Fruit fly (Drosophila melanogaster): Measurements from ENCODE around the gene p38a.

Gene p38a

dm6 chr3R:24112320-24113069 lies 39.6 kb downstream of the p38a start, which contains the start of gene CG13605 (continued):
- TF ChIP-seq ato (GFP tag; IDR thresholded peaks at IDR 0.05; ENCODE audit: partially characterized antibody) (no peak), CG10321 (GFP tag; IDR thresholded peaks at IDR 0.05) (0 out of 2 replicates have a peak, but pooled peaks have one; percentile 20), gro (GFP tag; optimal IDR thresholded peaks at IDR 0.05) (peak; percentile 63), Lpt (GFP tag; optimal IDR thresholded peaks at IDR 0.05) (no peak), Opbp (GFP tag; IDR thresholded peaks at IDR 0.05; ENCODE audit: partially characterized antibody) (peak; percentile 64; the same call in 2 of the 3 replicates), CG14860 (GFP tag; IDR thresholded peaks at IDR 0.05; ENCODE audit: partially characterized antibody) (no peak), CG16813 (GFP tag; IDR thresholded peaks at IDR 0.05; ENCODE audit: partially characterized antibody) (peak; percentile 67), prd (optimal IDR thresholded peaks at IDR 0.05) (no peak), prd (GFP tag; IDR thresholded peaks at IDR 0.05) (peak; percentile 67), Nf-YB (GFP tag; optimal IDR thresholded peaks at IDR 0.05) (peak; percentile 33), CG6272 (GFP tag; IDR thresholded peaks at IDR 0.05) (peak; percentile 49; the same call in 1 of the 2 replicates), CG8359 (GFP tag; optimal IDR thresholded peaks at IDR 0.05; ENCODE audit: borderline replicate concordance) (no peak), dm (GFP tag; optimal IDR thresholded peaks at IDR 0.05) (no peak), shn (GFP tag; optimal IDR thresholded peaks at IDR 0.05) (peak; percentile 41), CG6683 (GFP tag; optimal IDR thresholded peaks at IDR 0.05) (peak; percentile 59), Taf1 (GFP tag; IDR thresholded peaks at IDR 0.05) (peak; percentile 61; the same call in 1 of the 2 replicates), C15 (GFP tag; IDR thresholded peaks at IDR 0.05) (peak; percentile 44; the same call in 1 of the 3 replicates), CG15011 (GFP tag; optimal IDR thresholded peaks at IDR 0.05) (peak; percentile 60), CG1792 (GFP tag; optimal IDR thresholded peaks at IDR 0.05) (peak; percentile 43), CG5953 (GFP tag; IDR thresholded peaks at IDR 0.05) (no peak), jing (GFP tag; optimal IDR thresholded peaks at IDR 0.05) (peak; percentile 6), CG9215 (GFP tag; IDR thresholded peaks at IDR 0.05) (peak; percentile 24; the same call in 1 of the 2 replicates), odd (GFP tag; optimal IDR thresholded peaks at IDR 0.05) (peak; percentile 72), al (GFP tag; IDR thresholded peaks at IDR 0.05) (peak; percentile 58), H15 (GFP tag; IDR thresholded peaks at IDR 0.05) (no peak), ro (GFP tag; IDR thresholded peaks at IDR 0.05) (no peak), luna (GFP tag; optimal IDR thresholded peaks at IDR 0.05) (no peak), yki (optimal IDR thresholded peaks at IDR 0.05) (no peak), BEAF-32 (GFP tag; optimal IDR thresholded peaks at IDR 0.05) (peak; percentile 37), CG18476 (GFP tag; optimal IDR thresholded peaks at IDR 0.05) (peak; percentile 34), tll (GFP tag; optimal IDR thresholded peaks at IDR 0.05) (no peak), da (GFP tag; optimal IDR thresholded peaks at IDR 0.05) (no peak), CG2889 (GFP tag; IDR thresholded peaks at IDR 0.05) (0 out of 3 replicates have a peak, but pooled peaks have one; percentile 35), Bgb (GFP tag; IDR thresholded peaks at IDR 0.05; ENCODE audit: partially characterized antibody) (peak; percentile 52), Doc2 (GFP tag; IDR thresholded peaks at IDR 0.05) (no peak), CG18764 (GFP tag; optimal IDR thresholded peaks at IDR 0.05) (peak; percentile 56), CG13123 (GFP tag; optimal IDR thresholded peaks at IDR 0.05) (no peak), abd-A (tag; optimal IDR thresholded peaks at IDR 0.05) (peak; percentile 62), nerfin-1 (tag; optimal IDR thresholded peaks at IDR 0.05) (peak; percentile 68), bsh (GFP tag; optimal IDR thresholded peaks at IDR 0.05) (peak; percentile 25 to 72), CG1233 (GFP tag; optimal IDR thresholded peaks at IDR 0.05) (peak; percentile 70), Hmr (GFP tag; optimal IDR thresholded peaks at IDR 0.05) (peak; percentile 84), CG11504 (tag; optimal IDR thresholded peaks at IDR 0.05) (peak; percentile 81), CG12769 (tag; optimal IDR thresholded peaks at IDR 0.05) (no peak), jigr1 (GFP tag; IDR thresholded peaks at IDR 0.05) (no peak), CG16863 (GFP tag; optimal IDR thresholded peaks at IDR 0.05) (no peak), gsb (GFP tag; IDR thresholded peaks at IDR 0.05) (peak; percentile 53), CG2120 (GFP tag; optimal IDR thresholded peaks at IDR 0.05) (peak; percentile 84)
